Worm (Caenorhabditis elegans) whole organism, L4/young adult: Measurements from ENCODE around the gene pacl-1.

Experiments
- W03F9.2 ChIP-seq: fragments of 150-350 bp; optimal IDR thresholded peaks from 2 replicates; lab custom pipeline; 2014; ENCODE audit warnings: missing biosample characterization, missing genetic modification characterization
- dao-5 ChIP-seq: sonication (generic microtip); optimal IDR thresholded peaks from 2 replicates; lab custom pipeline; 2016; ENCODE audit warnings: missing genotype, missing genetic modification characterization, moderate library complexity, missing compliant biosample characterization
- him-1 ChIP-seq: sonication (generic microtip); optimal IDR thresholded peaks from 2 replicates; lab custom pipeline; 2016; ENCODE audit warnings: missing genotype, missing genetic modification reagents, missing genetic modification characterization, missing compliant biosample characterization

ce11 chrV:16256395-16256794, 18.9 kb downstream of the pacl-1 start, which contains the start of gene bgnt-1.3:
- TF ChIP-seq him-1 (tag; lab: Kevin White, UChicago) (no peak), W03F9.2 (no peak), dao-5 (no peak)
